Fruit fly (Drosophila melanogaster) whole organism, wandering third instar larva: ENCODE results near the gene CG32459.

Source experiments
- Abd-B ChIP-seq: fragments of >200 bp; optimal IDR thresholded peaks from 2 replicates; lab custom pipeline; 2017; ENCODE audit warnings: missing biosample characterization, missing genetic modification characterization
- CG32264 ChIP-seq: fragments of 200-800 bp; sonication (Bioruptor generic); optimal IDR thresholded peaks from 2 replicates; lab custom pipeline; 2016; ENCODE audit warnings: missing biosample characterization, missing genetic modification characterization
- CG9705 ChIP-seq: fragments of 200-800 bp; sonication (Bioruptor generic); optimal IDR thresholded peaks from 2 replicates; lab custom pipeline; 2018; ENCODE audit warnings: missing biosample characterization, mild to moderate bottlenecking, missing genetic modification characterization
- CrebA ChIP-seq: fragments of 200-800 bp; sonication (Bioruptor generic); optimal IDR thresholded peaks from 2 replicates; lab custom pipeline; 2016; ENCODE audit warnings: missing biosample characterization, mild to moderate bottlenecking, missing genetic modification characterization, borderline replicate concordance
- Dfd ChIP-seq: fragments of >200 bp; optimal IDR thresholded peaks from 2 replicates; lab custom pipeline; 2017; ENCODE audit warnings: missing biosample characterization, missing genetic modification characterization
- Dif ChIP-seq: fragments of 200-275, 200-300 bp; sonication (Bioruptor generic); optimal IDR thresholded peaks from 2 replicates; lab custom pipeline; 2018; ENCODE audit warnings: missing biosample characterization, missing genetic modification characterization; ENCODE audit not compliant: partially characterized antibody
- GATAd ChIP-seq: sonication (Bioruptor generic); optimal IDR thresholded peaks from 2 replicates; lab custom pipeline; 2016; ENCODE audit warnings: missing biosample characterization, missing genetic modification characterization
- HLH106 ChIP-seq: fragments of 200-800 bp; optimal IDR thresholded peaks from 3 replicates; lab custom pipeline; 2019; ENCODE audit warnings: missing biosample characterization, mild to moderate bottlenecking, missing genetic modification characterization, moderate library complexity
- Hnf4 ChIP-seq: fragments of 200-800 bp; sonication (Bioruptor generic); optimal IDR thresholded peaks from 2 replicates; lab custom pipeline; 2016; ENCODE audit warnings: missing biosample characterization, mild to moderate bottlenecking, missing genetic modification characterization
- Hr78 ChIP-seq: fragments of >200 bp; optimal IDR thresholded peaks from 2 replicates; lab custom pipeline; 2017; ENCODE audit warnings: missing biosample characterization, missing genetic modification characterization
- Hr83 ChIP-seq: fragments of 200-300 bp; sonication (Bioruptor generic); optimal IDR thresholded peaks from 2 replicates; lab custom pipeline; 2016; ENCODE audit warnings: missing biosample characterization, mild to moderate bottlenecking, missing genetic modification characterization, moderate library complexity; ENCODE audit not compliant: poor library complexity, severe bottlenecking
- Jra ChIP-seq: sonication (Bioruptor generic); optimal IDR thresholded peaks from 2 replicates; lab custom pipeline; 2016; ENCODE audit warnings: missing biosample characterization, missing genetic modification characterization
- Mio ChIP-seq: sonication (Bioruptor generic); optimal IDR thresholded peaks from 2 replicates; lab custom pipeline; 2016; ENCODE audit warnings: missing biosample characterization, missing genetic modification characterization
- Myc ChIP-seq: fragments of >200 bp; optimal IDR thresholded peaks from 2 replicates; lab custom pipeline; 2017
- N ChIP-seq: fragments of >200 bp; optimal IDR thresholded peaks from 2 replicates; lab custom pipeline; 2018; ENCODE audit warnings: missing biosample characterization, missing external identifiers, missing genetic modification characterization
- OdsH ChIP-seq: fragments of 200-800 bp; sonication (Bioruptor generic); optimal IDR thresholded peaks from 2 replicates; lab custom pipeline; 2016; ENCODE audit warnings: missing biosample characterization, mild to moderate bottlenecking, missing genetic modification characterization
- Rel ChIP-seq, 2 experiments: fragments of 200-800 bp; sonication (Bioruptor generic) in 1 of 2; optimal IDR thresholded peaks; 2 replicates in 1 of 2; 3 replicates in 1 of 2; lab custom pipeline; 2016 to 2019; ENCODE audit warnings: mild to moderate bottlenecking in 2 of 2, missing biosample characterization in 2 of 2, missing genetic modification characterization in 2 of 2, moderate library complexity in 1 of 2
- Sp1 ChIP-seq: fragments of 200-800 bp; sonication (Bioruptor generic); optimal IDR thresholded peaks from 3 replicates; lab custom pipeline; 2019; ENCODE audit warnings: missing biosample characterization, mild to moderate bottlenecking, missing genetic modification characterization, moderate library complexity
- Vsx2 ChIP-seq: fragments of 200-300, 225-300 bp; sonication (Bioruptor generic); optimal IDR thresholded peaks from 2 replicates; lab custom pipeline; 2018; ENCODE audit warnings: missing biosample characterization, missing genetic modification characterization; ENCODE audit not compliant: partially characterized antibody
- br ChIP-seq: fragments of 200-800 bp; sonication (Bioruptor generic); optimal IDR thresholded peaks from 2 replicates; lab custom pipeline; 2016; ENCODE audit warnings: missing biosample characterization, missing genetic modification characterization
- brk ChIP-seq: fragments of 200-800 bp; sonication (Bioruptor generic); optimal IDR thresholded peaks from 2 replicates; lab custom pipeline; 2016; ENCODE audit warnings: missing biosample characterization, mild to moderate bottlenecking, missing genetic modification characterization
- dl ChIP-seq, 2 experiments: fragments of 175-275, 200-275 bp in 1 of 2; fragments of 200-275 bp in 1 of 2; sonication (Bioruptor generic); optimal IDR thresholded peaks; lab custom pipeline; 2018; ENCODE audit warnings: mild to moderate bottlenecking in 2 of 2, missing biosample characterization in 2 of 2, missing genetic modification characterization in 2 of 2, moderate library complexity in 2 of 2; ENCODE audit not compliant: partially characterized antibody in 2 of 2, insufficient read depth in 1 of 2
- dmrt93B ChIP-seq: fragments of 200-800 bp; sonication (Bioruptor generic); optimal IDR thresholded peaks from 2 replicates; lab custom pipeline; 2018; ENCODE audit warnings: missing biosample characterization, mild to moderate bottlenecking, missing genetic modification characterization
- dsf ChIP-seq: sonication (Bioruptor generic); optimal IDR thresholded peaks from 2 replicates; lab custom pipeline; 2016; ENCODE audit warnings: missing biosample characterization, missing genetic modification characterization, borderline replicate concordance
- ey ChIP-seq: fragments of 200-800 bp; sonication (Bioruptor generic); optimal IDR thresholded peaks from 2 replicates; lab custom pipeline; 2016; ENCODE audit warnings: missing biosample characterization, missing genetic modification characterization
- foxo ChIP-seq, 2 experiments: fragments of 200-800 bp; sonication (Bioruptor generic); optimal IDR thresholded peaks; 2 replicates in 1 of 2; 3 replicates in 1 of 2; lab custom pipeline; 2016 to 2017; ENCODE audit warnings: missing biosample characterization in 2 of 2, missing genetic modification characterization in 2 of 2
- fru ChIP-seq: fragments of 200-800 bp; sonication (Bioruptor generic); optimal IDR thresholded peaks from 3 replicates; lab custom pipeline; 2016; ENCODE audit warnings: missing biosample characterization, mild to moderate bottlenecking, missing genetic modification characterization
- h ChIP-seq: fragments of 200-800 bp; sonication (Bioruptor generic); optimal IDR thresholded peaks from 3 replicates; lab custom pipeline; 2016; ENCODE audit warnings: missing biosample characterization, mild to moderate bottlenecking, missing genetic modification characterization
- jim ChIP-seq: fragments of 175-275, 200-325 bp; sonication (Bioruptor generic); optimal IDR thresholded peaks from 2 replicates; lab custom pipeline; 2016; ENCODE audit warnings: missing biosample characterization, mild to moderate bottlenecking, missing genetic modification characterization
- lola ChIP-seq: fragments of >200 bp; optimal IDR thresholded peaks from 2 replicates; lab custom pipeline; 2017; ENCODE audit warnings: missing biosample characterization, missing genetic modification characterization
- pan ChIP-seq: fragments of >200 bp; optimal IDR thresholded peaks from 2 replicates; lab custom pipeline; 2017
- psq ChIP-seq: fragments of 200-800 bp; sonication (Bioruptor generic); optimal IDR thresholded peaks from 3 replicates; lab custom pipeline; 2017; ENCODE audit warnings: missing biosample characterization, mild to moderate bottlenecking, missing genetic modification characterization, moderate library complexity
- rgr ChIP-seq: fragments of 200-800 bp; sonication (Bioruptor generic); optimal IDR thresholded peaks from 3 replicates; lab custom pipeline; 2016; ENCODE audit warnings: missing biosample characterization, mild to moderate bottlenecking, missing genetic modification characterization
- sage ChIP-seq: fragments of 200-800 bp; sonication (Bioruptor generic); optimal IDR thresholded peaks from 2 replicates; lab custom pipeline; 2016; ENCODE audit warnings: missing biosample characterization, mild to moderate bottlenecking, missing genetic modification characterization
- sv ChIP-seq: fragments of 200-800 bp; sonication (Bioruptor generic); optimal IDR thresholded peaks from 3 replicates; lab custom pipeline; 2016; ENCODE audit warnings: missing biosample characterization, missing genetic modification characterization
- tai ChIP-seq: sonication (Bioruptor generic); optimal IDR thresholded peaks from 2 replicates; lab custom pipeline; 2016; ENCODE audit warnings: missing biosample characterization, missing genetic modification characterization
- usp ChIP-seq: fragments of >200 bp; optimal IDR thresholded peaks from 2 replicates; lab custom pipeline; 2017; ENCODE audit warnings: missing biosample characterization, missing genetic modification characterization
- woc ChIP-seq: sonication (Bioruptor generic); optimal IDR thresholded peaks from 2 replicates; lab custom pipeline; 2016; ENCODE audit warnings: missing biosample characterization, mild to moderate bottlenecking, missing genetic modification characterization

CG32459 gene

dm6 chr3L:22865061-22865418 lies 9.2 kb upstream of the CG32459 start:
- TF ChIP-seq Vsx2 (GFP tag; lab: Kevin White, UChicago): no peak
- peak; percentile 12 for TF ChIP-seq ey (GFP tag; lab: Kevin White, UChicago)
- TF ChIP-seq usp (GFP tag; lab: Kevin White, UChicago): no peak
- no peak for TF ChIP-seq CG32264 (GFP tag; lab: Kevin White, UChicago)
- peak; percentile 44 for TF ChIP-seq tai (GFP tag; lab: Kevin White, UChicago)
- peak in 1 of 2 experiments; percentile 80 for TF ChIP-seq foxo (GFP tag; optimal IDR thresholded peaks at IDR 0.05; lab: Kevin White, UChicago)
- peak; percentile 48 for TF ChIP-seq br (GFP tag; lab: Kevin White, UChicago)
- peak; percentile 69 for TF ChIP-seq h (GFP tag; lab: Kevin White, UChicago)
- TF ChIP-seq CG9705: no peak
- no peak for TF ChIP-seq jim (GFP tag; lab: Kevin White, UChicago)
- TF ChIP-seq Abd-B (GFP tag; lab: Kevin White, UChicago): no peak
- no peak for TF ChIP-seq Jra
- TF ChIP-seq CrebA (GFP tag; lab: Kevin White, UChicago): peak; percentile 50
- TF ChIP-seq Hr83: no peak
- peak; percentile 56 for TF ChIP-seq Hnf4 (GFP tag; lab: Kevin White, UChicago)
- TF ChIP-seq dsf (GFP tag; lab: Kevin White, UChicago): peak; percentile 16
- TF ChIP-seq lola (GFP tag; lab: Kevin White, UChicago): no peak
- TF ChIP-seq fru (GFP tag; lab: Kevin White, UChicago): peak; percentile 62
- TF ChIP-seq Rel (GFP tag; optimal IDR thresholded peaks at IDR 0.05; lab: Kevin White, UChicago): peak; percentile 62
- peak; percentile 7 for TF ChIP-seq Rel (tag; optimal IDR thresholded peaks at IDR 0.05; lab: Kevin White, UChicago)
- TF ChIP-seq dl (GFP tag; optimal IDR thresholded peaks at IDR 0.05; lab: Kevin White, UChicago; ENCODE audit: insufficient read depth in 1 of 2, partially characterized antibody in 2 of 2): no peak
- TF ChIP-seq OdsH (GFP tag; lab: Kevin White, UChicago): peak; percentile 70
- no peak for TF ChIP-seq pan (lab: Kevin White, UChicago)
- peak; percentile 55 for TF ChIP-seq woc
- TF ChIP-seq Myc: no peak
- no peak for TF ChIP-seq N (GFP tag; lab: Kevin White, UChicago)
- TF ChIP-seq GATAd: no peak
- TF ChIP-seq psq: peak; percentile 57
- TF ChIP-seq sage: peak; percentile 87
- TF ChIP-seq Dfd (GFP tag; lab: Kevin White, UChicago): no peak
- no peak for TF ChIP-seq Hr78
- no peak for TF ChIP-seq Dif (GFP tag; lab: Kevin White, UChicago)
- peak; percentile 65 for TF ChIP-seq rgr (GFP tag; lab: Kevin White, UChicago)
- no peak for TF ChIP-seq dmrt93B (GFP tag; lab: Kevin White, UChicago)
- peak; percentile 65 for TF ChIP-seq HLH106
- peak; percentile 43 for TF ChIP-seq brk (GFP tag; lab: Kevin White, UChicago)
- peak; percentile 58 for TF ChIP-seq Sp1 (GFP tag; lab: Kevin White, UChicago)
- TF ChIP-seq Mio (GFP tag; lab: Kevin White, UChicago): no peak
- TF ChIP-seq sv (GFP tag; lab: Kevin White, UChicago): peak; percentile 39

dm6 chr3L:22864254-22865060 lies 8.6 kb upstream of the CG32459 start, which contains the start of gene CG33170:
Gene CG33170 (plus strand): TSS chr3L:22864600.
- peak; percentile 2 for TF ChIP-seq br (GFP tag; lab: Kevin White, UChicago)
- no peak for TF ChIP-seq tai (GFP tag; lab: Kevin White, UChicago)
- TF ChIP-seq Jra: peak; percentile 62
- TF ChIP-seq Rel (GFP tag; optimal IDR thresholded peaks at IDR 0.05; lab: Kevin White, UChicago): no peak
- peak; percentile 15 for TF ChIP-seq Rel (tag; optimal IDR thresholded peaks at IDR 0.05; lab: Kevin White, UChicago)
- TF ChIP-seq, all 38 proteins: peak for 3
